Fruit fly (Drosophila melanogaster) whole organism, wandering third instar larva: ENCODE measurements around the gene CG1628.

Source experiments
- Abd-B ChIP-seq: fragments of >200 bp; optimal IDR thresholded peaks from 2 replicates; lab custom pipeline; 2017; ENCODE audit warnings: missing biosample characterization, missing genetic modification characterization
- CG32264 ChIP-seq: fragments of 200-800 bp; sonication (Bioruptor generic); optimal IDR thresholded peaks from 2 replicates; lab custom pipeline; 2016; ENCODE audit warnings: missing biosample characterization, missing genetic modification characterization
- CG9705 ChIP-seq: fragments of 200-800 bp; sonication (Bioruptor generic); optimal IDR thresholded peaks from 2 replicates; lab custom pipeline; 2018; ENCODE audit warnings: missing biosample characterization, mild to moderate bottlenecking, missing genetic modification characterization
- CrebA ChIP-seq: fragments of 200-800 bp; sonication (Bioruptor generic); optimal IDR thresholded peaks from 2 replicates; lab custom pipeline; 2016; ENCODE audit warnings: missing biosample characterization, mild to moderate bottlenecking, missing genetic modification characterization, borderline replicate concordance
- Dfd ChIP-seq: fragments of >200 bp; optimal IDR thresholded peaks from 2 replicates; lab custom pipeline; 2017; ENCODE audit warnings: missing biosample characterization, missing genetic modification characterization
- Dif ChIP-seq: fragments of 200-275, 200-300 bp; sonication (Bioruptor generic); optimal IDR thresholded peaks from 2 replicates; lab custom pipeline; 2018; ENCODE audit warnings: missing biosample characterization, missing genetic modification characterization; ENCODE audit not compliant: partially characterized antibody
- GATAd ChIP-seq: sonication (Bioruptor generic); optimal IDR thresholded peaks from 2 replicates; lab custom pipeline; 2016; ENCODE audit warnings: missing biosample characterization, missing genetic modification characterization
- HLH106 ChIP-seq: fragments of 200-800 bp; optimal IDR thresholded peaks from 3 replicates; lab custom pipeline; 2019; ENCODE audit warnings: missing biosample characterization, mild to moderate bottlenecking, missing genetic modification characterization, moderate library complexity
- Hnf4 ChIP-seq: fragments of 200-800 bp; sonication (Bioruptor generic); optimal IDR thresholded peaks from 2 replicates; lab custom pipeline; 2016; ENCODE audit warnings: missing biosample characterization, mild to moderate bottlenecking, missing genetic modification characterization
- Hr78 ChIP-seq: fragments of >200 bp; optimal IDR thresholded peaks from 2 replicates; lab custom pipeline; 2017; ENCODE audit warnings: missing biosample characterization, missing genetic modification characterization
- Hr83 ChIP-seq: fragments of 200-300 bp; sonication (Bioruptor generic); optimal IDR thresholded peaks from 2 replicates; lab custom pipeline; 2016; ENCODE audit warnings: missing biosample characterization, mild to moderate bottlenecking, missing genetic modification characterization, moderate library complexity; ENCODE audit not compliant: poor library complexity, severe bottlenecking
- Jra ChIP-seq: sonication (Bioruptor generic); optimal IDR thresholded peaks from 2 replicates; lab custom pipeline; 2016; ENCODE audit warnings: missing biosample characterization, missing genetic modification characterization
- Mio ChIP-seq: sonication (Bioruptor generic); optimal IDR thresholded peaks from 2 replicates; lab custom pipeline; 2016; ENCODE audit warnings: missing biosample characterization, missing genetic modification characterization
- Myc ChIP-seq: fragments of >200 bp; optimal IDR thresholded peaks from 2 replicates; lab custom pipeline; 2017
- N ChIP-seq: fragments of >200 bp; optimal IDR thresholded peaks from 2 replicates; lab custom pipeline; 2018; ENCODE audit warnings: missing biosample characterization, missing external identifiers, missing genetic modification characterization
- OdsH ChIP-seq: fragments of 200-800 bp; sonication (Bioruptor generic); optimal IDR thresholded peaks from 2 replicates; lab custom pipeline; 2016; ENCODE audit warnings: missing biosample characterization, mild to moderate bottlenecking, missing genetic modification characterization
- Rel ChIP-seq, 2 experiments: fragments of 200-800 bp; sonication (Bioruptor generic) in 1 of 2; optimal IDR thresholded peaks; 2 replicates in 1 of 2; 3 replicates in 1 of 2; lab custom pipeline; 2016 to 2019; ENCODE audit warnings: mild to moderate bottlenecking in 2 of 2, missing biosample characterization in 2 of 2, missing genetic modification characterization in 2 of 2, moderate library complexity in 1 of 2
- Sp1 ChIP-seq: fragments of 200-800 bp; sonication (Bioruptor generic); optimal IDR thresholded peaks from 3 replicates; lab custom pipeline; 2019; ENCODE audit warnings: missing biosample characterization, mild to moderate bottlenecking, missing genetic modification characterization, moderate library complexity
- Vsx2 ChIP-seq: fragments of 200-300, 225-300 bp; sonication (Bioruptor generic); optimal IDR thresholded peaks from 2 replicates; lab custom pipeline; 2018; ENCODE audit warnings: missing biosample characterization, missing genetic modification characterization; ENCODE audit not compliant: partially characterized antibody
- br ChIP-seq: fragments of 200-800 bp; sonication (Bioruptor generic); optimal IDR thresholded peaks from 2 replicates; lab custom pipeline; 2016; ENCODE audit warnings: missing biosample characterization, missing genetic modification characterization
- brk ChIP-seq: fragments of 200-800 bp; sonication (Bioruptor generic); optimal IDR thresholded peaks from 2 replicates; lab custom pipeline; 2016; ENCODE audit warnings: missing biosample characterization, mild to moderate bottlenecking, missing genetic modification characterization
- dl ChIP-seq, 2 experiments: fragments of 175-275, 200-275 bp in 1 of 2; fragments of 200-275 bp in 1 of 2; sonication (Bioruptor generic); optimal IDR thresholded peaks; lab custom pipeline; 2018; ENCODE audit warnings: mild to moderate bottlenecking in 2 of 2, missing biosample characterization in 2 of 2, missing genetic modification characterization in 2 of 2, moderate library complexity in 2 of 2; ENCODE audit not compliant: partially characterized antibody in 2 of 2, insufficient read depth in 1 of 2
- dmrt93B ChIP-seq: fragments of 200-800 bp; sonication (Bioruptor generic); optimal IDR thresholded peaks from 2 replicates; lab custom pipeline; 2018; ENCODE audit warnings: missing biosample characterization, mild to moderate bottlenecking, missing genetic modification characterization
- dsf ChIP-seq: sonication (Bioruptor generic); optimal IDR thresholded peaks from 2 replicates; lab custom pipeline; 2016; ENCODE audit warnings: missing biosample characterization, missing genetic modification characterization, borderline replicate concordance
- ey ChIP-seq: fragments of 200-800 bp; sonication (Bioruptor generic); optimal IDR thresholded peaks from 2 replicates; lab custom pipeline; 2016; ENCODE audit warnings: missing biosample characterization, missing genetic modification characterization
- foxo ChIP-seq, 2 experiments: fragments of 200-800 bp; sonication (Bioruptor generic); optimal IDR thresholded peaks; 2 replicates in 1 of 2; 3 replicates in 1 of 2; lab custom pipeline; 2016 to 2017; ENCODE audit warnings: missing biosample characterization in 2 of 2, missing genetic modification characterization in 2 of 2
- fru ChIP-seq: fragments of 200-800 bp; sonication (Bioruptor generic); optimal IDR thresholded peaks from 3 replicates; lab custom pipeline; 2016; ENCODE audit warnings: missing biosample characterization, mild to moderate bottlenecking, missing genetic modification characterization
- h ChIP-seq: fragments of 200-800 bp; sonication (Bioruptor generic); optimal IDR thresholded peaks from 3 replicates; lab custom pipeline; 2016; ENCODE audit warnings: missing biosample characterization, mild to moderate bottlenecking, missing genetic modification characterization
- jim ChIP-seq: fragments of 175-275, 200-325 bp; sonication (Bioruptor generic); optimal IDR thresholded peaks from 2 replicates; lab custom pipeline; 2016; ENCODE audit warnings: missing biosample characterization, mild to moderate bottlenecking, missing genetic modification characterization
- lola ChIP-seq: fragments of >200 bp; optimal IDR thresholded peaks from 2 replicates; lab custom pipeline; 2017; ENCODE audit warnings: missing biosample characterization, missing genetic modification characterization
- pan ChIP-seq: fragments of >200 bp; optimal IDR thresholded peaks from 2 replicates; lab custom pipeline; 2017
- psq ChIP-seq: fragments of 200-800 bp; sonication (Bioruptor generic); optimal IDR thresholded peaks from 3 replicates; lab custom pipeline; 2017; ENCODE audit warnings: missing biosample characterization, mild to moderate bottlenecking, missing genetic modification characterization, moderate library complexity
- rgr ChIP-seq: fragments of 200-800 bp; sonication (Bioruptor generic); optimal IDR thresholded peaks from 3 replicates; lab custom pipeline; 2016; ENCODE audit warnings: missing biosample characterization, mild to moderate bottlenecking, missing genetic modification characterization
- sage ChIP-seq: fragments of 200-800 bp; sonication (Bioruptor generic); optimal IDR thresholded peaks from 2 replicates; lab custom pipeline; 2016; ENCODE audit warnings: missing biosample characterization, mild to moderate bottlenecking, missing genetic modification characterization
- sv ChIP-seq: fragments of 200-800 bp; sonication (Bioruptor generic); optimal IDR thresholded peaks from 3 replicates; lab custom pipeline; 2016; ENCODE audit warnings: missing biosample characterization, missing genetic modification characterization
- tai ChIP-seq: sonication (Bioruptor generic); optimal IDR thresholded peaks from 2 replicates; lab custom pipeline; 2016; ENCODE audit warnings: missing biosample characterization, missing genetic modification characterization
- usp ChIP-seq: fragments of >200 bp; optimal IDR thresholded peaks from 2 replicates; lab custom pipeline; 2017; ENCODE audit warnings: missing biosample characterization, missing genetic modification characterization
- woc ChIP-seq: sonication (Bioruptor generic); optimal IDR thresholded peaks from 2 replicates; lab custom pipeline; 2016; ENCODE audit warnings: missing biosample characterization, mild to moderate bottlenecking, missing genetic modification characterization

The CG1628 gene

dm6 chrX:10584461-10584860 lies 18.1 kb downstream of the CG1628 start:
- TF ChIP-seq pan (lab: Kevin White, UChicago) (no peak), Jra (GFP tag; lab: Kevin White, UChicago) (peak; percentile 70), N (GFP tag; lab: Kevin White, UChicago) (no peak), brk (peak; percentile 74), br (GFP tag; lab: Kevin White, UChicago) (peak; percentile 92), lola (GFP tag; lab: Kevin White, UChicago) (no peak), Hr83 (GFP tag; lab: Kevin White, UChicago) (no peak), dl (GFP tag; optimal IDR thresholded peaks at IDR 0.05; lab: Kevin White, UChicago; ENCODE audit: insufficient read depth in 1 of 2, partially characterized antibody in 2 of 2) (no peak), Abd-B (no peak), Hnf4 (GFP tag; lab: Kevin White, UChicago) (peak; percentile 84), Dfd (GFP tag; lab: Kevin White, UChicago) (no peak), foxo (GFP tag; optimal IDR thresholded peaks at IDR 0.05; lab: Kevin White, UChicago) (peak; percentile 35 to 96), Mio (GFP tag; lab: Kevin White, UChicago) (peak; percentile 24), jim (GFP tag; lab: Kevin White, UChicago) (no peak), CG9705 (peak; percentile 55), Hr78 (GFP tag; lab: Kevin White, UChicago) (no peak), sv (GFP tag; lab: Kevin White, UChicago) (no peak), psq (GFP tag; lab: Kevin White, UChicago) (peak; percentile 94), HLH106 (tag; lab: Kevin White, UChicago) (peak; percentile 94), sage (GFP tag; lab: Kevin White, UChicago) (peak; percentile 89), dmrt93B (GFP tag; lab: Kevin White, UChicago) (peak; percentile 84), Dif (GFP tag; lab: Kevin White, UChicago) (no peak), CrebA (GFP tag; lab: Kevin White, UChicago) (peak; percentile 21), ey (GFP tag; lab: Kevin White, UChicago) (peak; percentile 93), woc (peak; percentile 90), Sp1 (peak; percentile 92), rgr (GFP tag; lab: Kevin White, UChicago) (peak; percentile 90), h (GFP tag; lab: Kevin White, UChicago) (peak; percentile 95), OdsH (GFP tag; lab: Kevin White, UChicago) (peak; percentile 89), usp (GFP tag; lab: Kevin White, UChicago) (no peak), tai (peak; percentile 88), Vsx2 (GFP tag; lab: Kevin White, UChicago) (no peak), dsf (peak; percentile 38), Myc (lab: Kevin White, UChicago) (no peak), fru (peak; percentile 97), CG32264 (GFP tag; lab: Kevin White, UChicago) (peak; percentile 81), Rel (GFP tag; optimal IDR thresholded peaks at IDR 0.05; lab: Kevin White, UChicago) (peak; percentile 42), Rel (tag; optimal IDR thresholded peaks at IDR 0.05; lab: Kevin White, UChicago) (peak; percentile 19), GATAd (peak; percentile 47)
- TF ChIP-seq, all 38 proteins: peak for 24

dm6 chrX:10582064-10582463 lies 20.4 kb downstream of the CG1628 start:
- TF ChIP-seq rgr (GFP tag; lab: Kevin White, UChicago) (no peak), sv (GFP tag; lab: Kevin White, UChicago) (no peak), CG9705 (no peak), OdsH (GFP tag; lab: Kevin White, UChicago) (no peak), Dif (GFP tag; lab: Kevin White, UChicago) (no peak)

dm6 chrX:10581476-10581875 lies 21.0 kb downstream of the CG1628 start:
- peak; percentile 33 for TF ChIP-seq fru
- no peak for TF ChIP-seq brk
- TF ChIP-seq ey (GFP tag; lab: Kevin White, UChicago) = peak; percentile 6
- TF ChIP-seq pan (lab: Kevin White, UChicago) = peak; percentile 50
- no peak for TF ChIP-seq dsf
- peak; percentile 9 for TF ChIP-seq HLH106 (tag; lab: Kevin White, UChicago)
- TF ChIP-seq GATAd = no peak
- peak; percentile 3 for TF ChIP-seq br (GFP tag; lab: Kevin White, UChicago)
- TF ChIP-seq h (GFP tag; lab: Kevin White, UChicago) = peak; percentile 26
- TF ChIP-seq woc = peak; percentile 63
- no peak for TF ChIP-seq Dif (GFP tag; lab: Kevin White, UChicago)
- peak; percentile 27 for TF ChIP-seq psq (GFP tag; lab: Kevin White, UChicago)
- no peak for TF ChIP-seq Jra (GFP tag; lab: Kevin White, UChicago)
- TF ChIP-seq CrebA (GFP tag; lab: Kevin White, UChicago) = no peak
- TF ChIP-seq Abd-B = no peak
- no peak for TF ChIP-seq lola (GFP tag; lab: Kevin White, UChicago)
- no peak for TF ChIP-seq Vsx2 (GFP tag; lab: Kevin White, UChicago)
- TF ChIP-seq Rel (GFP tag; optimal IDR thresholded peaks at IDR 0.05; lab: Kevin White, UChicago) = no peak
- no peak for TF ChIP-seq Rel (tag; optimal IDR thresholded peaks at IDR 0.05; lab: Kevin White, UChicago)
- TF ChIP-seq rgr (GFP tag; lab: Kevin White, UChicago) = no peak
